Worm (Caenorhabditis elegans): ENCODE results near the gene gmeb-3.

DNA sequence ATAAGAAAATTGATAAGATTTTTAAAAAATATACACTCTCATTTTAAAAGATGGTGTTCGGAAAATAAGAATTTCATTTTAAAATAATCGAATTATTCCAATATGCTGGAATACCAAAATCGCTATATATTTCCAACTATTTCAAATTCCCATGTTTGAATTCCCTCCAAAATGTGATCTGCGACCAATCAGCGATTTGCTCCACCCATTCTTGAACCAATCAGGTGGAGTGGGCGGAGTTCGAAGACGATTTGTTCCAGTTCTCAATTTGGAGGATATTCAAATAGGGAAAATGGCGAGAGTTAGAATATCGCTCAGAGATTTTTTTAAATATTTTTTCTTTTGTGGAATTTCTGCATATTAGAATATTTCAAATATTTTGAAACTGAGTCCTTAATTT is 22.6 kb downstream of the gmeb-3 start:
- no peak for TF ChIP-seq zag-1 (tag; optimal IDR thresholded peaks at IDR 0.05)
- no peak for TF ChIP-seq nhr-67 (tag; optimal IDR thresholded peaks at IDR 0.05)
- no peak for TF ChIP-seq skn-1 (tag; optimal IDR thresholded peaks at IDR 0.05)
- TF ChIP-seq ztf-4 (tag; optimal IDR thresholded peaks at IDR 0.05): no peak
- no peak for TF ChIP-seq nhr-28 (tag; optimal IDR thresholded peaks at IDR 0.05)
- TF ChIP-seq ztf-11 (tag; optimal IDR thresholded peaks at IDR 0.05): no peak
- TF ChIP-seq ZK546.5 (tag; optimal IDR thresholded peaks at IDR 0.05): no peak
- TF ChIP-seq ama-1 (optimal IDR thresholded peaks at IDR 0.05): no peak

Measured in whole organism, L3 larva.